Fruit fly (Drosophila melanogaster) whole organism, wandering third instar larva: ENCODE data around the gene H2.0.

Experiments used
- Abd-B ChIP-seq: fragments of >200 bp; optimal IDR thresholded peaks from 2 replicates; lab custom pipeline; 2017; ENCODE audit warnings: missing biosample characterization, missing genetic modification characterization
- CG32264 ChIP-seq: fragments of 200-800 bp; sonication (Bioruptor generic); optimal IDR thresholded peaks from 2 replicates; lab custom pipeline; 2016; ENCODE audit warnings: missing biosample characterization, missing genetic modification characterization
- CG9705 ChIP-seq: fragments of 200-800 bp; sonication (Bioruptor generic); optimal IDR thresholded peaks from 2 replicates; lab custom pipeline; 2018; ENCODE audit warnings: missing biosample characterization, mild to moderate bottlenecking, missing genetic modification characterization
- CrebA ChIP-seq: fragments of 200-800 bp; sonication (Bioruptor generic); optimal IDR thresholded peaks from 2 replicates; lab custom pipeline; 2016; ENCODE audit warnings: missing biosample characterization, mild to moderate bottlenecking, missing genetic modification characterization, borderline replicate concordance
- Dfd ChIP-seq: fragments of >200 bp; optimal IDR thresholded peaks from 2 replicates; lab custom pipeline; 2017; ENCODE audit warnings: missing biosample characterization, missing genetic modification characterization
- GATAd ChIP-seq: sonication (Bioruptor generic); optimal IDR thresholded peaks from 2 replicates; lab custom pipeline; 2016; ENCODE audit warnings: missing biosample characterization, missing genetic modification characterization
- HLH106 ChIP-seq: fragments of 200-800 bp; optimal IDR thresholded peaks from 3 replicates; lab custom pipeline; 2019; ENCODE audit warnings: missing biosample characterization, mild to moderate bottlenecking, missing genetic modification characterization, moderate library complexity
- Hnf4 ChIP-seq: fragments of 200-800 bp; sonication (Bioruptor generic); optimal IDR thresholded peaks from 2 replicates; lab custom pipeline; 2016; ENCODE audit warnings: missing biosample characterization, mild to moderate bottlenecking, missing genetic modification characterization
- Hr78 ChIP-seq: fragments of >200 bp; optimal IDR thresholded peaks from 2 replicates; lab custom pipeline; 2017; ENCODE audit warnings: missing biosample characterization, missing genetic modification characterization
- Jra ChIP-seq: sonication (Bioruptor generic); optimal IDR thresholded peaks from 2 replicates; lab custom pipeline; 2016; ENCODE audit warnings: missing biosample characterization, missing genetic modification characterization
- Mio ChIP-seq: sonication (Bioruptor generic); optimal IDR thresholded peaks from 2 replicates; lab custom pipeline; 2016; ENCODE audit warnings: missing biosample characterization, missing genetic modification characterization
- Myc ChIP-seq: fragments of >200 bp; optimal IDR thresholded peaks from 2 replicates; lab custom pipeline; 2017
- OdsH ChIP-seq: fragments of 200-800 bp; sonication (Bioruptor generic); optimal IDR thresholded peaks from 2 replicates; lab custom pipeline; 2016; ENCODE audit warnings: missing biosample characterization, mild to moderate bottlenecking, missing genetic modification characterization
- Rel ChIP-seq, 2 experiments: fragments of 200-800 bp; sonication (Bioruptor generic) in 1 of 2; optimal IDR thresholded peaks; 2 replicates in 1 of 2; 3 replicates in 1 of 2; lab custom pipeline; 2016 to 2019; ENCODE audit warnings: mild to moderate bottlenecking in 2 of 2, missing biosample characterization in 2 of 2, missing genetic modification characterization in 2 of 2, moderate library complexity in 1 of 2
- Sp1 ChIP-seq: fragments of 200-800 bp; sonication (Bioruptor generic); optimal IDR thresholded peaks from 3 replicates; lab custom pipeline; 2019; ENCODE audit warnings: missing biosample characterization, mild to moderate bottlenecking, missing genetic modification characterization, moderate library complexity
- br ChIP-seq: fragments of 200-800 bp; sonication (Bioruptor generic); optimal IDR thresholded peaks from 2 replicates; lab custom pipeline; 2016; ENCODE audit warnings: missing biosample characterization, missing genetic modification characterization
- dl ChIP-seq, 2 experiments: fragments of 175-275, 200-275 bp in 1 of 2; fragments of 200-275 bp in 1 of 2; sonication (Bioruptor generic); optimal IDR thresholded peaks; lab custom pipeline; 2018; ENCODE audit warnings: mild to moderate bottlenecking in 2 of 2, missing biosample characterization in 2 of 2, missing genetic modification characterization in 2 of 2, moderate library complexity in 2 of 2; ENCODE audit not compliant: partially characterized antibody in 2 of 2, insufficient read depth in 1 of 2
- dmrt93B ChIP-seq: fragments of 200-800 bp; sonication (Bioruptor generic); optimal IDR thresholded peaks from 2 replicates; lab custom pipeline; 2018; ENCODE audit warnings: missing biosample characterization, mild to moderate bottlenecking, missing genetic modification characterization
- dsf ChIP-seq: sonication (Bioruptor generic); optimal IDR thresholded peaks from 2 replicates; lab custom pipeline; 2016; ENCODE audit warnings: missing biosample characterization, missing genetic modification characterization, borderline replicate concordance
- ey ChIP-seq: fragments of 200-800 bp; sonication (Bioruptor generic); optimal IDR thresholded peaks from 2 replicates; lab custom pipeline; 2016; ENCODE audit warnings: missing biosample characterization, missing genetic modification characterization
- foxo ChIP-seq, 2 experiments: fragments of 200-800 bp; sonication (Bioruptor generic); optimal IDR thresholded peaks; 2 replicates in 1 of 2; 3 replicates in 1 of 2; lab custom pipeline; 2016 to 2017; ENCODE audit warnings: missing biosample characterization in 2 of 2, missing genetic modification characterization in 2 of 2
- fru ChIP-seq: fragments of 200-800 bp; sonication (Bioruptor generic); optimal IDR thresholded peaks from 3 replicates; lab custom pipeline; 2016; ENCODE audit warnings: missing biosample characterization, mild to moderate bottlenecking, missing genetic modification characterization
- h ChIP-seq: fragments of 200-800 bp; sonication (Bioruptor generic); optimal IDR thresholded peaks from 3 replicates; lab custom pipeline; 2016; ENCODE audit warnings: missing biosample characterization, mild to moderate bottlenecking, missing genetic modification characterization
- lola ChIP-seq: fragments of >200 bp; optimal IDR thresholded peaks from 2 replicates; lab custom pipeline; 2017; ENCODE audit warnings: missing biosample characterization, missing genetic modification characterization
- pan ChIP-seq: fragments of >200 bp; optimal IDR thresholded peaks from 2 replicates; lab custom pipeline; 2017
- psq ChIP-seq: fragments of 200-800 bp; sonication (Bioruptor generic); optimal IDR thresholded peaks from 3 replicates; lab custom pipeline; 2017; ENCODE audit warnings: missing biosample characterization, mild to moderate bottlenecking, missing genetic modification characterization, moderate library complexity
- rgr ChIP-seq: fragments of 200-800 bp; sonication (Bioruptor generic); optimal IDR thresholded peaks from 3 replicates; lab custom pipeline; 2016; ENCODE audit warnings: missing biosample characterization, mild to moderate bottlenecking, missing genetic modification characterization
- sage ChIP-seq: fragments of 200-800 bp; sonication (Bioruptor generic); optimal IDR thresholded peaks from 2 replicates; lab custom pipeline; 2016; ENCODE audit warnings: missing biosample characterization, mild to moderate bottlenecking, missing genetic modification characterization
- sv ChIP-seq: fragments of 200-800 bp; sonication (Bioruptor generic); optimal IDR thresholded peaks from 3 replicates; lab custom pipeline; 2016; ENCODE audit warnings: missing biosample characterization, missing genetic modification characterization
- tai ChIP-seq: sonication (Bioruptor generic); optimal IDR thresholded peaks from 2 replicates; lab custom pipeline; 2016; ENCODE audit warnings: missing biosample characterization, missing genetic modification characterization
- woc ChIP-seq: sonication (Bioruptor generic); optimal IDR thresholded peaks from 2 replicates; lab custom pipeline; 2016; ENCODE audit warnings: missing biosample characterization, mild to moderate bottlenecking, missing genetic modification characterization

H2.0 gene

dm6 chr2L:6036710-6037109 lies 17.5 kb upstream of the H2.0 start, which contains the start of gene mtm:
Gene mtm, minus strand, starts transcription at chr2L:6037015.
- peak; percentile 59 for TF ChIP-seq Myc
- TF ChIP-seq Rel (GFP tag; optimal IDR thresholded peaks at IDR 0.05; lab: Kevin White, UChicago) = no peak
- TF ChIP-seq Rel (tag; optimal IDR thresholded peaks at IDR 0.05; lab: Kevin White, UChicago) = no peak
- no peak for TF ChIP-seq Dfd
- TF ChIP-seq h (GFP tag; lab: Kevin White, UChicago) = no peak
- no peak for TF ChIP-seq dmrt93B (GFP tag; lab: Kevin White, UChicago)

dm6 chr2L:6035155-6035554 lies 16.0 kb upstream of the H2.0 start:
- TF ChIP-seq Hr78 (GFP tag; lab: Kevin White, UChicago) = no peak
- TF ChIP-seq tai (GFP tag; lab: Kevin White, UChicago) = no peak
- no peak for TF ChIP-seq lola (GFP tag; lab: Kevin White, UChicago)

dm6 chr2L:6034344-6034743 lies 15.1 kb upstream of the H2.0 start, which contains the start of gene CG9109:
Gene CG9109, minus strand, starts transcription at chr2L:6034423.
- TF ChIP-seq lola (GFP tag; lab: Kevin White, UChicago) = no peak
- no peak for TF ChIP-seq CrebA (GFP tag; lab: Kevin White, UChicago)
- no peak for TF ChIP-seq pan (lab: Kevin White, UChicago)

dm6 chr2L:6031838-6032237 lies 12.6 kb upstream of the H2.0 start:
- TF ChIP-seq HLH106 (tag; lab: Kevin White, UChicago) = peak; percentile 37
- no peak for TF ChIP-seq rgr (GFP tag; lab: Kevin White, UChicago)
- no peak for TF ChIP-seq woc (GFP tag; lab: Kevin White, UChicago)
- no peak for TF ChIP-seq fru
- no peak for TF ChIP-seq psq (GFP tag; lab: Kevin White, UChicago)
- TF ChIP-seq h (GFP tag; lab: Kevin White, UChicago) = peak; percentile 20
- TF ChIP-seq Mio (GFP tag; lab: Kevin White, UChicago) = no peak
- TF ChIP-seq CG9705 (GFP tag; lab: Kevin White, UChicago) = no peak
- no peak for TF ChIP-seq OdsH
- no peak for TF ChIP-seq Jra (GFP tag; lab: Kevin White, UChicago)
- no peak for TF ChIP-seq sv
- no peak for TF ChIP-seq dmrt93B (GFP tag; lab: Kevin White, UChicago)
- no peak for TF ChIP-seq foxo (GFP tag; optimal IDR thresholded peaks at IDR 0.05; lab: Kevin White, UChicago)
- TF ChIP-seq Abd-B (GFP tag; lab: Kevin White, UChicago) = no peak
- no peak for TF ChIP-seq GATAd (GFP tag; lab: Kevin White, UChicago)
- no peak for TF ChIP-seq Hr78 (GFP tag; lab: Kevin White, UChicago)

- TF ChIP-seq CG32264 (GFP tag; lab: Kevin White, UChicago) = no peak
- TF ChIP-seq GATAd (GFP tag; lab: Kevin White, UChicago) = no peak
- TF ChIP-seq HLH106 (tag; lab: Kevin White, UChicago) = no peak
- TF ChIP-seq h (GFP tag; lab: Kevin White, UChicago) = no peak
Observed at dm6 chr2L:6028712-6029111, 9.5 kb upstream of the H2.0 start.

dm6 chr2L:6024345-6024907 lies 5.2 kb upstream of the H2.0 start, which contains the start of gene CG9107:
Gene CG9107, minus strand, starts transcription at chr2L:6024539.
- no peak for TF ChIP-seq rgr (GFP tag; lab: Kevin White, UChicago)
- peak; percentile 50 for TF ChIP-seq Myc
- no peak for TF ChIP-seq dsf (GFP tag; lab: Kevin White, UChicago)
- no peak for TF ChIP-seq br (GFP tag; lab: Kevin White, UChicago)
- TF ChIP-seq Mio (GFP tag; lab: Kevin White, UChicago) = no peak
- no peak for TF ChIP-seq sv
- TF ChIP-seq, all 38 proteins: peak for 1

dm6 chr2L:6022793-6023192 lies 3.6 kb upstream of the H2.0 start:
- TF ChIP-seq psq (GFP tag; lab: Kevin White, UChicago) (peak; percentile 58), Sp1 (peak; percentile 55), dmrt93B (GFP tag; lab: Kevin White, UChicago) (peak; percentile 73), dsf (GFP tag; lab: Kevin White, UChicago) (no peak), dl (GFP tag; optimal IDR thresholded peaks at IDR 0.05; lab: Kevin White, UChicago; ENCODE audit: insufficient read depth in 1 of 2, partially characterized antibody in 2 of 2) (no peak), fru (peak; percentile 72), tai (GFP tag; lab: Kevin White, UChicago) (no peak), pan (lab: Kevin White, UChicago) (no peak), HLH106 (tag; lab: Kevin White, UChicago) (peak; percentile 81), foxo (GFP tag; optimal IDR thresholded peaks at IDR 0.05; lab: Kevin White, UChicago) (peak in 1 of 2 experiments; percentile 83), OdsH (peak; percentile 25), Hnf4 (no peak), CG9705 (GFP tag; lab: Kevin White, UChicago) (peak; percentile 63), ey (GFP tag; lab: Kevin White, UChicago) (peak; percentile 10), GATAd (GFP tag; lab: Kevin White, UChicago) (no peak), rgr (GFP tag; lab: Kevin White, UChicago) (peak; percentile 57), sage (peak; percentile 15), sv (no peak), h (GFP tag; lab: Kevin White, UChicago) (peak; percentile 74)
- TF ChIP-seq, all 38 proteins: peak for 12
